Worm (Caenorhabditis elegans) whole organism, L3 larva: Measurements from ENCODE around the gene pat-4.

Source experiments
- R02D3.7 ChIP-seq: fragments of 150-350 bp; optimal IDR thresholded peaks from 2 replicates; lab custom pipeline; 2014; ENCODE audit warnings: missing biosample characterization, missing genetic modification characterization
- aly-2 ChIP-seq: fragments of 150-350 bp; optimal IDR thresholded peaks from 2 replicates; lab custom pipeline; 2014; ENCODE audit warnings: missing biosample characterization, missing genetic modification characterization
- ama-1 ChIP-seq: fragments of 150-350 bp; optimal IDR thresholded peaks from 2 replicates; lab custom pipeline; 2018
- ceh-28 ChIP-seq: fragments of 150-350 bp; optimal IDR thresholded peaks from 2 replicates; lab custom pipeline; 2014; ENCODE audit warnings: missing biosample characterization, missing genetic modification reagents, missing genetic modification characterization
- ceh-82 ChIP-seq: fragments of 150-350 bp; optimal IDR thresholded peaks from 2 replicates; lab custom pipeline; 2014; ENCODE audit warnings: missing biosample characterization, missing genetic modification characterization
- ceh-9 ChIP-seq: sonication (generic microtip); optimal IDR thresholded peaks from 2 replicates; lab custom pipeline; 2018; ENCODE audit warnings: missing biosample characterization, missing genetic modification characterization
- elt-2 ChIP-seq: sonication (generic microtip); optimal IDR thresholded peaks from 2 replicates; lab custom pipeline; 2016; ENCODE audit warnings: missing genetic modification reagents, mild to moderate bottlenecking, missing genetic modification characterization, missing compliant biosample characterization
- elt-3 ChIP-seq, 3 experiments: fragments of 150-350 bp in 1 of 3; sonication (generic microtip) in 2 of 3; optimal IDR thresholded peaks; 2 replicates in 2 of 3; 4 replicates in 1 of 3; lab custom pipeline; 2014 to 2017; ENCODE audit warnings: missing biosample characterization in 3 of 3, missing genetic modification characterization in 3 of 3
- eor-1 ChIP-seq, 2 experiments: fragments of 150-350 bp; optimal IDR thresholded peaks; 2 replicates each; lab custom pipeline; 2014 to 2018; ENCODE audit warnings: missing biosample characterization in 2 of 2, missing genetic modification characterization in 2 of 2
- fos-1 ChIP-seq: fragments of 150-350 bp; optimal IDR thresholded peaks from 2 replicates; lab custom pipeline; 2014; ENCODE audit warnings: missing biosample characterization, missing genetic modification characterization
- jun-1 ChIP-seq: fragments of 150-350 bp; optimal IDR thresholded peaks from 2 replicates; lab custom pipeline; 2014; ENCODE audit warnings: missing biosample characterization, missing genetic modification reagents, missing genetic modification characterization
- lin-15B ChIP-seq: fragments of 150-350 bp; optimal IDR thresholded peaks from 2 replicates; lab custom pipeline; 2014; ENCODE audit warnings: missing biosample characterization, missing genetic modification characterization
- lin-39 ChIP-seq: fragments of 150-350 bp; optimal IDR thresholded peaks from 2 replicates; lab custom pipeline; 2018; ENCODE audit warnings: missing biosample characterization, missing genetic modification reagents, missing genetic modification characterization
- mdl-1 ChIP-seq: fragments of 150-350 bp; optimal IDR thresholded peaks from 2 replicates; lab custom pipeline; 2014; ENCODE audit warnings: missing biosample characterization, missing genetic modification characterization
- nfya-1 ChIP-seq: sonication (generic microtip); optimal IDR thresholded peaks from 2 replicates; lab custom pipeline; 2017; ENCODE audit warnings: missing genetic modification characterization, mild to moderate bottlenecking, missing compliant biosample characterization, antibody characterized with exemption, moderate library complexity; ENCODE audit not compliant: insufficient read depth
- nhr-11 ChIP-seq: fragments of 150-350 bp; optimal IDR thresholded peaks from 2 replicates; lab custom pipeline; 2014; ENCODE audit warnings: missing biosample characterization, missing genetic modification characterization
- nhr-23 ChIP-seq: fragments of 150-350 bp; optimal IDR thresholded peaks from 2 replicates; lab custom pipeline; 2014; ENCODE audit warnings: missing biosample characterization, missing genetic modification reagents, missing genetic modification characterization
- nhr-25 ChIP-seq: sonication (generic microtip); optimal IDR thresholded peaks from 2 replicates; lab custom pipeline; 2017; ENCODE audit warnings: missing biosample characterization, missing genetic modification characterization
- nhr-43 ChIP-seq: sonication (generic microtip); optimal IDR thresholded peaks from 2 replicates; lab custom pipeline; 2016; ENCODE audit warnings: mild to moderate bottlenecking, missing genetic modification characterization, missing compliant biosample characterization; ENCODE audit not compliant: poor library complexity, severe bottlenecking
- nhr-67 ChIP-seq: fragments of 150-350 bp; optimal IDR thresholded peaks from 2 replicates; lab custom pipeline; 2014; ENCODE audit warnings: missing biosample characterization, missing genetic modification characterization
- nhr-76 ChIP-seq: fragments of 150-350 bp; sonication (generic microtip); optimal IDR thresholded peaks from 5 replicates; lab custom pipeline; 2014; ENCODE audit warnings: missing biosample characterization, missing genetic modification characterization
- nhr-77 ChIP-seq: fragments of 150-350 bp; optimal IDR thresholded peaks from 2 replicates; lab custom pipeline; 2014; ENCODE audit warnings: missing biosample characterization, missing genetic modification characterization
- pha-4 ChIP-seq: fragments of 150-350 bp; optimal IDR thresholded peaks from 2 replicates; lab custom pipeline; 2014; ENCODE audit warnings: missing biosample characterization, missing genetic modification reagents, missing genetic modification characterization
- pqm-1 ChIP-seq: fragments of 150-350 bp; optimal IDR thresholded peaks from 2 replicates; lab custom pipeline; 2017; ENCODE audit warnings: missing biosample characterization, missing genetic modification characterization, inconsistent platforms
- skn-1 ChIP-seq: fragments of 150-350 bp; optimal IDR thresholded peaks from 2 replicates; lab custom pipeline; 2014; ENCODE audit warnings: missing biosample characterization, missing genetic modification characterization
- tbx-2 ChIP-seq: sonication (generic microtip); optimal IDR thresholded peaks from 2 replicates; lab custom pipeline; 2016; ENCODE audit warnings: mild to moderate bottlenecking, missing genetic modification characterization, missing compliant biosample characterization
- unc-39 ChIP-seq: sonication (generic microtip); optimal IDR thresholded peaks from 4 replicates; lab custom pipeline; 2017; ENCODE audit warnings: missing biosample characterization, missing genetic modification characterization
- unc-62 ChIP-seq: fragments of 150-350 bp; sonication (generic microtip); optimal IDR thresholded peaks from 4 replicates; lab custom pipeline; 2014; ENCODE audit warnings: missing biosample characterization, missing genetic modification reagents, missing genetic modification characterization
- zag-1 ChIP-seq: fragments of 150-350 bp; optimal IDR thresholded peaks from 2 replicates; lab custom pipeline; 2014; ENCODE audit warnings: missing biosample characterization, missing genetic modification characterization
- ztf-11 ChIP-seq: fragments of 150-350 bp; optimal IDR thresholded peaks from 2 replicates; lab custom pipeline; 2014; ENCODE audit warnings: missing biosample characterization, missing genetic modification characterization

pat-4 gene

ce11 chrIII:66160-66559 is 28.4 kb downstream of the pat-4 start, which contains the start of gene pck-1:
Gene pck-1, minus strand, starts transcription at chrIII:66260.
- TF ChIP-seq lin-15B (tag; lab: Kevin White, UChicago) (no peak), pqm-1 (tag; lab: Kevin White, UChicago) (no peak), jun-1 (tag; lab: Kevin White, UChicago) (no peak), elt-2 (no peak), nhr-11 (no peak)

- TF ChIP-seq ceh-82 (no peak), lin-39 (tag; lab: Kevin White, UChicago) (peak; percentile 24), unc-39 (tag; lab: Kevin White, UChicago) (no peak), zag-1 (no peak), ceh-28 (no peak)
Observed at ce11 chrIII:65626-65937, 29.0 kb downstream of the pat-4 start.

DNA sequence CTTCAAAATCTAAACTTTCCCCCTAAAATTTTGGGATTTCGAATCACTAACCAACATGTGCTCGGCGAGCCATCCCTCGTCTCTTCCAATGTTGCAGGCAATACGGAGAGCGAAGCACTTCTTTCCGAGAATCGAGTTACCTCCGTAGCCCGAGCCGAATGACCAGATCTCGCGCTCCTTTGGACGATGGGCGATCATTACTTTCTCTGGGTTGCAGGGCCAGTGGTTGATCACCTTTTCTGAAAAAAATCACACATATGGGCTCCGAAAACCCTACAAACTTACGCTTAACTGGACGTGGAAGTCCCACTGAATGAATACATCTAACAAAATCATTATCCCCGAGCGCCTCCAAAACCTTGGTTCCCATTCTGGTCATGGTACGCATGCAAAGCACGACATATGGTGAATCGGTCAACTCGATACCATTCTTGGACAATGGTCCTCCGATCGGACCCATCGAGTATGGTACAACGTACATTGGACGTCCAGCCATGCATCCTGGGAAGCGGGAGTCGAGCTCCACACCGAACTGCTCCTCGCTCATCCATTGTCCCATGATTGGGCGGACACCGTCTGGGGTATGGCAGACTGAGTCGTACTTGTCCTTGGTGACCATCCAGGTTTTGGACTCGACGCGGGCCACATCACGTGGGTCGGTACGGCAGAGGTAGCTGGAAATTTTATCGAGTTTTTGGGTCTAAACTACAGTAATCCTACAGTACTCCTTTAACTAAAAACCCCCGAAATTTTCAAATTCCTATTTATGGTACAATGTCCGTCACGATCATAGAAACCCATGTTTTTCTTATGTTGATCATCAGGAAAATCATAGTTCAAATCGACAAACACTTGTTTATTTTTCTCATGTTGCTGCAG is 29.6 kb downstream of the pat-4 start:
- no peak for TF ChIP-seq nhr-25 (tag; lab: Kevin White, UChicago)
- TF ChIP-seq ama-1 = peak; percentile 80

DNA sequence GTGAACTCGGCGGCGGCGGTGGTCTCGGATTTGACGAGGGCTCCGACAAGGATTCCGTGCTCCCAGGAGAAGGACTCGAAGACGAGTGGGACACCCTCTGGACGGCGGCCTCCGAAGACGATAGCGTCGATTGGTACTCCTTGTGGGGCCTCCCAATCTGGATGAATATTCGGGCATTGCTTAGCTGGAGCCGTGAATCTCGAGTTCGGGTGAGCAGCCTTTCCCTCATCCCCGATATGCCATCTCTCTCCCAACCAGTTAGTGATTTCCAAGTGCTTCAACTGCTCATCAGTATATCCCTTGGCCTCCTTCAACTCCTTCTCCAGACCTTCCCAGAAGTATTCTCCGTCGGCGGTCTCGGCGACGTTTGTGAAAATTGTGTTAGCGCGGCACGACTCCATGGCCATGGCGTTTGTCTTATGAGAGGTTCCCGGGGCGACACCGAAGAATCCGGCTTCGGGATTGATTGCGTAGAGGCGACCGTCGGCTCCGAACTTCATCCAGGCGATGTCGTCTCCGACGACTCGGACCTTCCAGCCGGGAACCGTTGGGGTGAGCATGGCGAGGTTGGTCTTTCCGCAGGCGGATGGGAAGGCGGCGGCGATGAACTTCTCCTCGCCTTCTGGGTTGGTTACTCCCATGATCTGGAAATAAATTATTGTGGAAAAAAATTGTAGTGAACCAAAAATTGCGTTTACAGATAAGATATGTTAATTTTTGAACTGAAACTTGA is 30.9 kb downstream of the pat-4 start:
- TF ChIP-seq ama-1 (peak; percentile 67), nfya-1 (tag; lab: Kevin White, UChicago) (no peak), tbx-2 (tag; lab: Kevin White, UChicago) (peak; percentile 17)

DNA sequence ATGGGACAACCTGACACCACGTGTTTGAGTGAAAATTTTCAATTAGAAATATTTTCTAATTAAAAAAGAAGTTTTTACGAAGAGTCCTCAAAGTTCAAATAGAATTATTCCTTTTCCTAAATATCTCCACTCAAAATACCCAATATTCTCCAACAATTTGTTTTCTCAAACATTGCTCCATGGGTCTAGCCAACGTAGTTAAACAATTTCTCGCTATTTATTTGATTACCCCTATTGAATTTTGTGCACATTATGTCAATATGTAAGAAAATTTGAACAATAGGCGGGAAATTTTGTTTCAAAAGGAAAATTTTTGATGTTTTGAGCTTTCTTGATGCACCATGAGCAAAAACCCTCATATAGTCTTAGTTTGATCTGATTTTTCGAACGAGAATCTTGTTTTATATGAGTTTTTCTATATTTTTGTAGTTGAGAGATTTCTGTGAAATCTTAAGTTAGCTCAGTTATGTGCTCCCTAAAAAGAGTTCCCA is 32.2 kb downstream of the pat-4 start:
- TF ChIP-seq pha-4 (tag; lab: Kevin White, UChicago) (peak; percentile 34), nhr-23 (tag; lab: Kevin White, UChicago) (peak; percentile 1), tbx-2 (tag; lab: Kevin White, UChicago) (peak; percentile 58), R02D3.7 (no peak), nhr-76 (tag; lab: Kevin White, UChicago) (no peak), nhr-43 (tag; lab: Kevin White, UChicago) (peak; percentile 10), unc-62 (GFP tag; lab: Kevin White, UChicago) (no peak), mdl-1 (tag; lab: Kevin White, UChicago) (no peak), ama-1 (peak; percentile 41), zag-1 (peak; percentile 28), lin-39 (tag; lab: Kevin White, UChicago) (peak; percentile 13), elt-3 (tag; optimal IDR thresholded peaks at IDR 0.05; lab: Kevin White, UChicago) (peak in 1 of 3 experiments; percentile 78)

DNA sequence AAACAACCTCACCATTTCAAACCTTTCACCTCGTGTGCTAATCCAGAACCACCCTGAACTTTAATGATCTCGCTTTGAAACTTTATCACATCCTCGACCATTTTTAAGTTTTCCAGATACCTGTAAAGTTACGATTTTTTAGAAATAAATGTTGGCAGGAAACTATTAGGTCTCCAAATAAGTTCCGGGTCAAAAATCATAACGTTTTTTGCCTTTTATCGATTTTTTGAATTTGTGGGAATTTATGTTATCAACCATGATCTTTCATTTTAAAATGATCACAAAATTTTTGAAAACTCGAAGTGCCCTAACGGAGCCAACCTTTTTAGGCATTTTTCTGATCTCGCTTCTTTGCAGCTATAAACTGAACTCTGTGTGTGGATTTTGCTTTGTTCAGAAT is 33.6 kb downstream of the pat-4 start, which contains the start of gene btb-5:
TSS of gene btb-5 (minus strand) at position 101 of the 400 bp plus-strand sequence.
- TF ChIP-seq unc-39 (tag; lab: Kevin White, UChicago) = no peak
- TF ChIP-seq nhr-76 (tag; lab: Kevin White, UChicago) = no peak
- TF ChIP-seq ceh-82 = no peak
- TF ChIP-seq eor-1 (tag; optimal IDR thresholded peaks at IDR 0.05; lab: Kevin White, UChicago) = no peak
- no peak for TF ChIP-seq ceh-9 (tag; lab: Kevin White, UChicago)
- no peak for TF ChIP-seq ztf-11 (tag; lab: Kevin White, UChicago)
- no peak for TF ChIP-seq pqm-1 (tag; lab: Kevin White, UChicago)
- TF ChIP-seq nhr-77 (tag; lab: Kevin White, UChicago) = no peak
- no peak for TF ChIP-seq skn-1 (tag; lab: Kevin White, UChicago)
- TF ChIP-seq nhr-67 (tag; lab: Kevin White, UChicago) = no peak
- TF ChIP-seq fos-1 = no peak
- no peak for TF ChIP-seq jun-1 (tag; lab: Kevin White, UChicago)
- no peak for TF ChIP-seq elt-3 (tag; optimal IDR thresholded peaks at IDR 0.05; lab: Kevin White, UChicago)
- TF ChIP-seq unc-62 (GFP tag; lab: Kevin White, UChicago) = no peak
- TF ChIP-seq aly-2 (tag; lab: Kevin White, UChicago) = no peak
- TF ChIP-seq elt-2 = no peak
